Worm (Caenorhabditis elegans) whole organism, L4/young adult: ENCODE data around the gene lim-4.

Source experiments
- W03F9.2 ChIP-seq: fragments of 150-350 bp; optimal IDR thresholded peaks from 2 replicates; lab custom pipeline; 2014; ENCODE audit warnings: missing biosample characterization, missing genetic modification characterization
- dao-5 ChIP-seq: sonication (generic microtip); optimal IDR thresholded peaks from 2 replicates; lab custom pipeline; 2016; ENCODE audit warnings: missing genotype, missing genetic modification characterization, moderate library complexity, missing compliant biosample characterization
- him-1 ChIP-seq: sonication (generic microtip); optimal IDR thresholded peaks from 2 replicates; lab custom pipeline; 2016; ENCODE audit warnings: missing genotype, missing genetic modification reagents, missing genetic modification characterization, missing compliant biosample characterization

Gene lim-4

DNA sequence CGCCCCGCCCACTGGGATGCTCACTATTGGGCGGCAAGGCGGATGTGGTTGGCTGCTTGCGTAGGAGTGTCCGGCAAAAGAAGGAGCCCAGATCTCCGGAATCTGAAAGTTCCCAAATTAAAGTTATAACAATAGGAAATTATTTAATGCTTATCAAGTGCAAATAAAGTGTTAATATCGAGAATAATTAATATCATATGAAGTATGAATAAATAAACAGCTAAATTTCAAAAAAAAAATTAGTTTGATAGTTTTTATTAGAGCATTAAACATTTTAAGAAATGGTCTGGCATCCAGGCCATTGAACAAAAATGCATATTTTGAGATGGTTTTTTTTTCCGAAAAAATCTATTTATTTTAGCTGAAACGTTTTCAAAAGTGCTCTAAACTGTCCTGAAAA, at the start of gene lim-4:
TSS of gene lim-4 (minus strand) at position 101 of the 400 bp plus-strand sequence.
- TF ChIP-seq him-1 (tag; lab: Kevin White, UChicago) (no peak), W03F9.2 (tag; lab: Kevin White, UChicago) (no peak), dao-5 (tag; lab: Kevin White, UChicago) (no peak)

DNA sequence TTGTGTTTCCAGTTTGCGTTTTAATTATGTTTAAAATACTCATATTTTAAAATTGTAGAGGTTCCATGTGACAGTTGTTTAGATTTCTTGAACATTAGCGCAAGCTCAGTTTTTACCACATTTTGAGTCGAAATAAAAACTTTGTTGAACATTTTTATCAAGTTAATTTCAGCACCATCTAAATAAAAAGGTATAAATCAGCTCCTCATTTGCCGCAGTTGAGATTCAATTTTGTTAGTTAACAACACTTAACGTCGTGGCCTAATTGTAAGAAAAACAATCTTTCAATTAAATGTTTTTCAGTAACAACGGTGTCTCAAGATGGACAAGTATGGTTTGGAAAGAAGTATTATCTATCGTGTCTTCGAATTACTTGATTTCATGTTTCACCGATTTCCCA, 47.4 kb upstream of the lim-4 start:
- TF ChIP-seq W03F9.2 (tag; lab: Kevin White, UChicago) (no peak), dao-5 (tag; lab: Kevin White, UChicago) (no peak)

DNA sequence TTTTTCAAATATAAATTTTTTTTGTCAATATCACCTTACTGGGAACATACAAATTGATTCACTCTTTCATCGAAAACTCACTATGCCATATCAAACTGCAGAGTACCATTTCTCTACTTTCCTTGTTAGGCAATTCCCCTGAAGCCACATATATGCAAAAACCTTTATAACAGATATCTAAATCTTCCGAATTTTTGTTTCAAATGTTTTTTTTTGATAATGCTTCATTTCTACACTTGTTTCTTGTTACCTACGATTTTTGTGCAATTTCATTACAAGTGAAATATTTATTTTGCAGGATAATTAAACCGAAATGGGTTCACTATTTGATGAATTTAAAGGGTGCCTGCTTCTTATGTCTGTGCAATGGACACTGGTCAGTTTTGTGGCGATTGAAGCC, 46.8 kb upstream of the lim-4 start, which contains the start of gene T22B2.2:
TSS of gene T22B2.2 (plus strand) at position 301 of the 400 bp plus-strand sequence.
- TF ChIP-seq W03F9.2 (tag; lab: Kevin White, UChicago) (no peak), him-1 (tag; lab: Kevin White, UChicago) (no peak), dao-5 (tag; lab: Kevin White, UChicago) (no peak)

DNA sequence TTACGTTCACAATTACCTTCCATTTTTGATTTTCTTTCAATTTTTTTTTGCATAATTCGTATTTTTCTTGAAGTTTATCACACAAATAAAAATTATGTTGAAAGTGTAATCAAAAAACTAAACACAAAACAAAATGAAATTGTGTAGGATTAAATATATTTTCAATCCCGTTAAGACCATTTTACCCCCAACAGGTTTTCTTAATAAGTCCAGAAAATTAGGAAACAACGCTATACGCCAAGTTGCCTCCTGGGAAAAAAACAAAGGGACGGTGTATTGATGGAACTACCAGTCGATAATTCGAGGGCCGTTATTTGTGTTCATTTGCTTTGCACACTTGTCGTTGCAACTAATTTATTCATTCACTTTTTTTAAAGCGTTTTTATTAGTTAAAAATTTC, 46.3 kb upstream of the lim-4 start:
- no peak for TF ChIP-seq W03F9.2 (tag; lab: Kevin White, UChicago)

ce11 chrX:3918182-3918581, 44.8 kb upstream of the lim-4 start:
- no peak for TF ChIP-seq dao-5 (tag; lab: Kevin White, UChicago)
- TF ChIP-seq W03F9.2 (tag; lab: Kevin White, UChicago), result no peak
- TF ChIP-seq him-1 (tag; lab: Kevin White, UChicago), result no peak

- TF ChIP-seq him-1 (tag; lab: Kevin White, UChicago), result no peak
These were observed 43.7 kb upstream of the lim-4 start, which contains the start of gene T22B2.3 for ce11 chrX:3917013-3917412. T22B2.3 (plus strand) TSS chrX:3917313.

- TF ChIP-seq him-1 (tag; lab: Kevin White, UChicago), result no peak
- no peak for TF ChIP-seq dao-5 (tag; lab: Kevin White, UChicago)
- TF ChIP-seq W03F9.2 (tag; lab: Kevin White, UChicago), result no peak
These were observed 42.4 kb upstream of the lim-4 start, which contains the start of gene idpp-9 for ce11 chrX:3915748-3916147. idpp-9 (minus strand) TSS chrX:3915848.

ce11 chrX:3914273-3914672, 40.9 kb upstream of the lim-4 start:
- TF ChIP-seq W03F9.2 (tag; lab: Kevin White, UChicago), result no peak
- no peak for TF ChIP-seq him-1 (tag; lab: Kevin White, UChicago)
- TF ChIP-seq dao-5 (tag; lab: Kevin White, UChicago), result no peak

- TF ChIP-seq W03F9.2 (tag; lab: Kevin White, UChicago) (no peak), him-1 (tag; lab: Kevin White, UChicago) (no peak), dao-5 (tag; lab: Kevin White, UChicago) (no peak)
These were observed 37.9 kb upstream of the lim-4 start, which contains the start of gene T22B2.5 for ce11 chrX:3911280-3911679. T22B2.5 (minus strand) TSS chrX:3911380.

DNA sequence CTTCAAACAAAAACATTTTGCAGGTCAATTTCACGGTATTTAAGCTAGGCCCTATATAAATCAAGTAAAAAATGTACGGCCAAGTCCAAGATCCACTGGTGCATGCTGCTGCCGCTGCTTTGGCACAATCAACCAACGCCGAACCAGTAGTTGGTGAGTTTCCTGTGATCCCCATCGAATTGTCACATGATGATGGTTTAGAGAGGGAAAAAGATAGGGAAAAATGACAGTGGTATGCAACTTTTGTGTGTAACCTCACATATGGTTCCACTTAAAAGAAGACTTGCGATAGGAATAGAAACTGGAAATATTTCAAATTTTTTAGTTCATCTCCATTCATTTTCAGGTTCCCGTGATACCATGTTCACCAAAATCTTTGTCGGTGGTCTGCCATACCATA, 31.2 kb upstream of the lim-4 start, which contains the start of gene sup-12:
TSS of gene sup-12 (plus strand) at position 17 of the 400 bp plus-strand sequence.
- TF ChIP-seq W03F9.2 (tag; lab: Kevin White, UChicago) (no peak), dao-5 (tag; lab: Kevin White, UChicago) (no peak), him-1 (tag; lab: Kevin White, UChicago) (no peak)

DNA sequence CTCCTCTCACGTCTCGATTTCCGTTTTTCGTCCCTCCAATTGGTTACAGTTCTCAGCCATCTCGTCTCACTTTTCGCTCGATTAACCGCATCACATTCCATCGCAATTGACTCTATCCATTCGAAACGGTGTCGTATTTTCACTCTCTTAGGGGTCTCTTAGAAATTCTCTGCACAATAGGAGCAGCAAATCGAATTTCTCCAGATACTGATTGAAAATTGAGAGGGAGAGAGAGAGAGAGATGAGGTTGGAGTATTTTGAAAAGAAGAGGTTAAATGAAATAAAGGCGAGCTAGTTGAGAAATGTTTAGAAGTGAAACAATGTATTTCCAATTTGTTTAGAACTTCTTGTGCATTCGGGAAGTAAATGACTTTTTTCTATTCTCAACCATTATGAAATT, 28.0 kb upstream of the lim-4 start:
- TF ChIP-seq dao-5 (tag; lab: Kevin White, UChicago), result no peak
- TF ChIP-seq W03F9.2 (tag; lab: Kevin White, UChicago), result no peak
- TF ChIP-seq him-1 (tag; lab: Kevin White, UChicago), result no peak

DNA sequence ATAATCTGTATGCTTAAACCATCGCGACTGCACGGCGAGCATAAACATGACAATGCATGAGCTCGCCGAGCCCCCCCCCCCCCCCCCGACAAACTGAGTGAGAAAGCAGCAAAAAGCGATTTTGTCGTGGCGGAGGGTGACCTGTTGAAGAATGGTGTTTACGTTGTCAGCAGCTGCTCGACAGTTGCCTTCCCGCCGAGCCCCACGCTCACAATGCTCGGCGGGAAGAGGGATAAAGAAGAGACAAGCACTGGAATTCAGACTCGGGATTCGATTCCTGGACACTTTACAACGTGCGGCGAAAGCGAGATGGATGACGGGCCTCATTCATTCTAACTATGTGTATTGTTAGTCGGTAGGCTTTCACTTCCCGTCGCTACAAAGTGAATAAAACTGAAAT, 27.4 kb upstream of the lim-4 start:
- TF ChIP-seq dao-5 (tag; lab: Kevin White, UChicago) (no peak), W03F9.2 (tag; lab: Kevin White, UChicago) (no peak), him-1 (tag; lab: Kevin White, UChicago) (no peak)

DNA sequence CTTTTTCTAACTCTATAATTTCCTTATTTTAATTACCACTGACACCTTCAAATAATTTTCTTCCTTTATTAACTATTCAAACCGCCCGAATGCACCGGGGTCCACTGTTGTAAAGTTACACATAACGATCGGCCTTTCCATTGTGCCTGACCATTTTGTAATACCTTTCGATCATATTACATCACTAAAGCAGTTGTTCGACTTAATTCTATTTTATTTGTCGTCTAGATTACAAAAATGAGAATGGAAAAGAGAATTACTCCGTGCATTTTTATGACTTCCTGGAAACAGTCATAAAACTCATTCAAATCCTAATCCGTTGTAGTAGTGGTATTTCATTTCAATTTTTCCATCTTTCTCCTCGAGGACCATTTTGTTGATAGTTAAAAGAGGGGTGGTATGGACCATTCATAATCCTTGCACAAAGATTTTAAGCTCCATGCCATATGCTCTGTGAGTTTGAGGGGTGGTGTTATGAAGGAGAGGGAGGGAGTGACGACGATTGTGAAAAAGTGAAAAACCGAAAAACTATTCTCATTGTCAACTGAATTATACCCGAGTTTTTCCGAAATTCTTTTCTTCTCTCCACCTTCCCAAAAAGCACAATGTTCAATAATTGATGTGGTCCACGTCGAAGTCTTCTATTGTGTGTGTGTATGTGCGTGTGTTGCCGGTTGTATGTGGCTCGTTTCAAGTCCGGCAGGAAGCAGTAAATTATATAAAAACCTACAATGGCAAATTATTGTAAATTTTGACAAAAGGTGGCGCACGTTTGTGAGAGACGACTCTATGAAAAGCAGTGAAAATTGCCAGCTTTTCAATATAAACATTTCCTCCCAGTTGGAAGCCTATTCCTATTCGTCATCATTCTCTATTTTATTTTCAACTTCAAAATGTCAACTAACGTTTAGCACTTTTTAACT, 25.2 kb upstream of the lim-4 start:
- TF ChIP-seq W03F9.2 (tag; lab: Kevin White, UChicago) (no peak), him-1 (tag; lab: Kevin White, UChicago) (peak; percentile 8), dao-5 (tag; lab: Kevin White, UChicago) (no peak)

- TF ChIP-seq dao-5 (tag; lab: Kevin White, UChicago), result no peak
- no peak for TF ChIP-seq W03F9.2 (tag; lab: Kevin White, UChicago)
- no peak for TF ChIP-seq him-1 (tag; lab: Kevin White, UChicago)
These were observed 22.2 kb upstream of the lim-4 start, which contains the start of gene F47F2.3 for ce11 chrX:3895577-3895976. F47F2.3 (minus strand) TSS chrX:3895677.
